Fruit fly (Drosophila melanogaster) whole organism, embryonic: Measurements from ENCODE around the gene Nasp.

Experiments
- CG10565 ChIP-seq: fragments of 200-800 bp; sonication (Bioruptor generic); optimal IDR thresholded peaks from 3 replicates; lab custom pipeline; 2016; ENCODE audit warnings: missing biosample characterization, mild to moderate bottlenecking, missing genetic modification characterization
- CG13123 ChIP-seq: fragments of 200-800 bp; sonication (Bioruptor generic); optimal IDR thresholded peaks from 2 replicates; lab custom pipeline; 2016; ENCODE audit warnings: missing biosample characterization, missing genetic modification characterization
- CG13287 ChIP-seq: fragments of 200-800 bp; sonication (Bioruptor generic); IDR thresholded peaks from 2 replicates; pipeline ENCODE4 v1.3.6; 2022; ENCODE audit warnings: missing biosample characterization, missing genetic modification characterization; ENCODE audit not compliant: partially characterized antibody
- CG13424 ChIP-seq: fragments of 200-800 bp; sonication (Bioruptor generic); optimal IDR thresholded peaks from 2 replicates; lab custom pipeline; 2019; ENCODE audit warnings: missing biosample characterization, mild to moderate bottlenecking, missing genetic modification characterization, moderate library complexity
- CG14667 ChIP-seq: fragments of 200-800 bp; sonication (Bioruptor generic); IDR thresholded peaks from 2 replicates; pipeline ENCODE4 v1.3.6; 2022; ENCODE audit warnings: missing biosample characterization, missing genetic modification characterization
- CG1529 ChIP-seq: fragments of 200-800 bp; sonication (Bioruptor generic); optimal IDR thresholded peaks from 3 replicates; lab custom pipeline; 2018; ENCODE audit warnings: missing biosample characterization, missing genetic modification characterization
- CG15696 ChIP-seq: fragments of 200-800 bp; sonication (Bioruptor generic); optimal IDR thresholded peaks from 2 replicates; lab custom pipeline; 2019; ENCODE audit warnings: missing biosample characterization, mild to moderate bottlenecking, missing genetic modification characterization, moderate library complexity
- CG2116 ChIP-seq: fragments of 200-800 bp; sonication (Bioruptor generic); optimal IDR thresholded peaks from 3 replicates; lab custom pipeline; 2018; ENCODE audit warnings: missing biosample characterization, mild to moderate bottlenecking, missing genetic modification characterization
- CG2120 ChIP-seq: fragments of 200-800 bp; sonication (Bioruptor generic); optimal IDR thresholded peaks from 3 replicates; lab custom pipeline; 2016; ENCODE audit warnings: missing biosample characterization, missing genetic modification characterization
- CG2202 ChIP-seq: fragments of 200-800 bp; sonication (Bioruptor generic); optimal IDR thresholded peaks from 2 replicates; lab custom pipeline; 2018; ENCODE audit warnings: missing biosample characterization, mild to moderate bottlenecking, missing genetic modification characterization
- CG31441 ChIP-seq: fragments of 200-800 bp; sonication (Bioruptor generic); IDR thresholded peaks from 2 replicates; pipeline ENCODE4 v1.3.6; 2022; ENCODE audit warnings: missing biosample characterization, missing genetic modification characterization
- CG32532 ChIP-seq: fragments of 200-800 bp; sonication (Bioruptor generic); IDR thresholded peaks from 2 replicates; pipeline ENCODE4 v1.3.6; 2022; ENCODE audit warnings: missing biosample characterization, missing genetic modification characterization
- CG4617 ChIP-seq: fragments of 200-800 bp; sonication (Bioruptor generic); optimal IDR thresholded peaks from 3 replicates; lab custom pipeline; 2016; ENCODE audit warnings: missing biosample characterization, missing genetic modification characterization, borderline replicate concordance
- CG6272 ChIP-seq: fragments of 200-800 bp; sonication (Bioruptor generic); IDR thresholded peaks from 2 replicates; pipeline ENCODE4 v1.3.6; 2022; ENCODE audit warnings: missing biosample characterization, missing genetic modification characterization
- CG8089 ChIP-seq: fragments of 200-800 bp; sonication (Bioruptor generic); optimal IDR thresholded peaks from 3 replicates; lab custom pipeline; 2016; ENCODE audit warnings: missing biosample characterization, missing genetic modification characterization
- CG8765 ChIP-seq: fragments of 200-800 bp; sonication (Bioruptor generic); IDR thresholded peaks from 2 replicates; pipeline ENCODE4 v1.3.6; 2022; ENCODE audit warnings: missing biosample characterization, missing genetic modification characterization
- CG9876 ChIP-seq: fragments of 200-800 bp; sonication (Bioruptor generic); optimal IDR thresholded peaks from 2 replicates; lab custom pipeline; 2016; ENCODE audit warnings: missing biosample characterization, missing genetic modification characterization
- D ChIP-seq, 2 experiments: fragments of 200-800 bp in 1 of 2; fragments of >200 bp in 1 of 2; sonication (Bioruptor generic) in 1 of 2; optimal IDR thresholded peaks; 2 replicates in 1 of 2; 3 replicates in 1 of 2; lab custom pipeline; 2017; ENCODE audit warnings: mild to moderate bottlenecking in 1 of 2, missing biosample characterization in 1 of 2, missing genetic modification characterization in 1 of 2, missing genetic modification reagents in 1 of 2
- Fer3 ChIP-seq: fragments of 200-800 bp; sonication (Bioruptor generic); optimal IDR thresholded peaks from 2 replicates; lab custom pipeline; 2018; ENCODE audit warnings: missing biosample characterization, mild to moderate bottlenecking, missing genetic modification characterization, moderate library complexity
- GATAe ChIP-seq: fragments of 200-800 bp; sonication (Bioruptor generic); conservative IDR thresholded peaks from 2 replicates; pipeline ENCODE4 v1.3.6; 2022; ENCODE audit warnings: missing biosample characterization, missing genetic modification characterization
- H2.0 ChIP-seq: fragments of 200-800 bp; sonication (Bioruptor generic); IDR thresholded peaks from 2 replicates; pipeline ENCODE4 v1.3.6; 2022; ENCODE audit warnings: missing biosample characterization, missing genetic modification characterization
- HmgZ ChIP-seq: fragments of 200-800 bp; sonication (Bioruptor generic); optimal IDR thresholded peaks from 2 replicates; lab custom pipeline; 2018; ENCODE audit warnings: missing biosample characterization, mild to moderate bottlenecking, missing genetic modification characterization
- Kr ChIP-seq: fragments of 200-800 bp; sonication (Bioruptor generic); optimal IDR thresholded peaks from 2 replicates; lab custom pipeline; 2017; ENCODE audit warnings: missing biosample characterization, mild to moderate bottlenecking, missing genetic modification characterization
- MBD-R2 ChIP-seq: fragments of 200-800 bp; sonication (Bioruptor generic); IDR thresholded peaks from 2 replicates; pipeline ENCODE4 v1.3.6; 2022; ENCODE audit warnings: missing biosample characterization, missing genetic modification characterization
- Meics ChIP-seq: fragments of 200-800 bp; sonication (Bioruptor generic); optimal IDR thresholded peaks from 2 replicates; lab custom pipeline; 2017; ENCODE audit warnings: missing biosample characterization, mild to moderate bottlenecking, missing genetic modification characterization
- NC2β ChIP-seq: fragments of 200-800 bp; sonication (Bioruptor generic); optimal IDR thresholded peaks from 2 replicates; lab custom pipeline; 2016; ENCODE audit warnings: missing biosample characterization, missing genetic modification characterization
- NFAT ChIP-seq: fragments of 200-800 bp; sonication (Bioruptor generic); IDR thresholded peaks from 2 replicates; pipeline ENCODE4 v1.3.6; 2022; ENCODE audit warnings: missing biosample characterization, missing genetic modification characterization
- Nf-YA ChIP-seq: fragments of 200-800 bp; sonication (Bioruptor generic); IDR thresholded peaks from 2 replicates; pipeline ENCODE4 v1.3.6; 2022; ENCODE audit warnings: missing biosample characterization, missing genetic modification characterization
- Optix ChIP-seq: fragments of 200-800 bp; sonication (Bioruptor generic); IDR thresholded peaks from 3 replicates; pipeline ENCODE4 v1.3.6; 2022; ENCODE audit warnings: missing biosample characterization, missing genetic modification characterization
- Sry-δ ChIP-seq: fragments of 200-800 bp; sonication (Bioruptor generic); optimal IDR thresholded peaks from 2 replicates; lab custom pipeline; 2016; ENCODE audit warnings: missing biosample characterization, missing genetic modification characterization
- br ChIP-seq: fragments of >200 bp; optimal IDR thresholded peaks from 2 replicates; lab custom pipeline; 2017
- cas ChIP-seq: fragments of 200-800 bp; sonication (Bioruptor generic); IDR thresholded peaks from 2 replicates; pipeline ENCODE4 v1.3.6; 2022; ENCODE audit warnings: missing biosample characterization, missing genetic modification characterization
- esg ChIP-seq: fragments of 200-800 bp; sonication (Bioruptor generic); conservative IDR thresholded peaks from 2 replicates; pipeline ENCODE4 v1.3.6; 2022; ENCODE audit warnings: missing biosample characterization, missing genetic modification characterization
- fd64A ChIP-seq: fragments of 200-800 bp; sonication (Bioruptor generic); optimal IDR thresholded peaks from 3 replicates; lab custom pipeline; 2018; ENCODE audit warnings: missing biosample characterization, mild to moderate bottlenecking, missing genetic modification characterization
- fd96Cb ChIP-seq: fragments of 200-800 bp; sonication (Bioruptor generic); optimal IDR thresholded peaks from 2 replicates; lab custom pipeline; 2018; ENCODE audit warnings: missing biosample characterization, mild to moderate bottlenecking, missing genetic modification characterization, moderate library complexity
- gce ChIP-seq: fragments of 200-800 bp; sonication (Bioruptor generic); IDR thresholded peaks from 3 replicates; pipeline ENCODE4 v1.3.6; 2022; ENCODE audit warnings: missing biosample characterization, missing genetic modification characterization
- gcm2 ChIP-seq: fragments of 200-800 bp; sonication (Bioruptor generic); optimal IDR thresholded peaks from 2 replicates; lab custom pipeline; 2016; ENCODE audit warnings: missing biosample characterization, missing genetic modification characterization
- gem ChIP-seq: fragments of 200-800 bp; sonication (Bioruptor generic); optimal IDR thresholded peaks from 2 replicates; lab custom pipeline; 2019; ENCODE audit warnings: missing biosample characterization, mild to moderate bottlenecking, missing genetic modification characterization, moderate library complexity
- gsb ChIP-seq: fragments of 200-800 bp; sonication (Bioruptor generic); IDR thresholded peaks from 2 replicates; pipeline ENCODE4 v1.3.6; 2022; ENCODE audit warnings: missing biosample characterization, missing genetic modification characterization
- ham ChIP-seq: fragments of 200-800 bp; sonication (Bioruptor generic); IDR thresholded peaks from 2 replicates; pipeline ENCODE4 v1.3.6; 2022; ENCODE audit warnings: missing biosample characterization, missing genetic modification characterization
- hth ChIP-seq: fragments of >200 bp; optimal IDR thresholded peaks from 2 replicates; lab custom pipeline; 2017; ENCODE audit warnings: inconsistent platforms
- ind ChIP-seq: fragments of 200-800 bp; sonication (Bioruptor generic); optimal IDR thresholded peaks from 3 replicates; lab custom pipeline; 2016; ENCODE audit warnings: missing biosample characterization, missing genetic modification characterization
- jumu ChIP-seq: fragments of 200-800 bp; sonication (Bioruptor generic); optimal IDR thresholded peaks from 3 replicates; lab custom pipeline; 2016; ENCODE audit warnings: missing biosample characterization, missing genetic modification characterization
- mam ChIP-seq: fragments of 200-800 bp; sonication (Bioruptor generic); optimal IDR thresholded peaks from 3 replicates; lab custom pipeline; 2016; ENCODE audit warnings: missing biosample characterization, missing genetic modification characterization
- otp ChIP-seq: fragments of 200-800 bp; sonication (Bioruptor generic); IDR thresholded peaks from 3 replicates; pipeline ENCODE4, ENCODE4 v1.3.6; 2022; ENCODE audit warnings: missing biosample characterization, missing genetic modification characterization
- p53 ChIP-seq: fragments of 200-800 bp; sonication (Bioruptor generic); optimal IDR thresholded peaks from 2 replicates; lab custom pipeline; 2016; ENCODE audit warnings: missing biosample characterization, missing genetic modification characterization
- ro ChIP-seq: fragments of 200-800 bp; sonication (Bioruptor generic); IDR thresholded peaks from 2 replicates; pipeline ENCODE4 v1.3.6; 2022; ENCODE audit warnings: missing biosample characterization, missing genetic modification characterization
- run ChIP-seq: fragments of 200-800 bp; sonication (Bioruptor generic); optimal IDR thresholded peaks from 3 replicates; lab custom pipeline; 2018; ENCODE audit warnings: missing biosample characterization, mild to moderate bottlenecking, missing genetic modification characterization
- sim ChIP-seq: fragments of 200-800 bp; sonication (Bioruptor generic); IDR thresholded peaks from 2 replicates; pipeline ENCODE4 v1.3.6; 2022; ENCODE audit warnings: missing biosample characterization, missing genetic modification characterization
- sna ChIP-seq: fragments of 200-800 bp; sonication (Bioruptor generic); IDR thresholded peaks from 2 replicates; pipeline ENCODE4 v1.3.6; 2022; ENCODE audit warnings: missing biosample characterization, missing genetic modification characterization; ENCODE audit not compliant: partially characterized antibody
- tna ChIP-seq: fragments of 200-800 bp; sonication (Bioruptor generic); IDR thresholded peaks from 2 replicates; pipeline ENCODE4 v1.3.6; 2022; ENCODE audit warnings: missing biosample characterization, missing genetic modification characterization; ENCODE audit not compliant: partially characterized antibody
- wek ChIP-seq: fragments of 200-800 bp; sonication (Bioruptor generic); optimal IDR thresholded peaks from 3 replicates; lab custom pipeline; 2018; ENCODE audit warnings: missing biosample characterization, mild to moderate bottlenecking, missing genetic modification characterization, moderate library complexity

Nasp gene

dm6 chr3R:8801126-8801762 is 53.6 kb downstream of the Nasp start, which contains the start of the genes Pif1A, Pif1B and CCT7 (continued):
- TF ChIP-seq fd96Cb, result no peak
- TF ChIP-seq mam (GFP tag; lab: Kevin White, UChicago), result peak; percentile 17
- no peak for TF ChIP-seq CG6272 (GFP tag; lab: Robert Waterston, UW)
- no peak for TF ChIP-seq CG1529 (GFP tag; lab: Kevin White, UChicago)
- no peak for TF ChIP-seq sim
- TF ChIP-seq CG2120 (GFP tag; lab: Kevin White, UChicago), result peak; percentile 43
- TF ChIP-seq gem (tag; lab: Kevin White, UChicago), result peak; percentile 32
- TF ChIP-seq CG2202, result no peak
- TF ChIP-seq HmgZ (tag; lab: Kevin White, UChicago), result peak; percentile 25
- TF ChIP-seq gce (GFP tag; lab: Robert Waterston, UW), result no peak
- no peak for TF ChIP-seq CG8089 (GFP tag; lab: Kevin White, UChicago)
- TF ChIP-seq CG9876, result no peak
- no peak for TF ChIP-seq wek (GFP tag; lab: Kevin White, UChicago)
- peak; percentile 62 for TF ChIP-seq MBD-R2 (GFP tag; lab: Robert Waterston, UW)
- TF ChIP-seq cas (GFP tag; lab: Robert Waterston, UW), result no peak
- no peak for TF ChIP-seq Nf-YA (GFP tag; lab: Robert Waterston, UW)
- no peak for TF ChIP-seq Kr (GFP tag; lab: Kevin White, UChicago)
- TF ChIP-seq gcm2 (GFP tag; lab: Kevin White, UChicago), result no peak
- TF ChIP-seq CG13123 (GFP tag; lab: Kevin White, UChicago), result no peak
- no peak for TF ChIP-seq D (optimal IDR thresholded peaks at IDR 0.05; lab: Kevin White, UChicago)
- TF ChIP-seq D (GFP tag; optimal IDR thresholded peaks at IDR 0.05; lab: Kevin White, UChicago), result no peak
- TF ChIP-seq NC2β (GFP tag; lab: Kevin White, UChicago), result peak; percentile 36
- peak; percentile 97 for TF ChIP-seq sna (GFP tag; lab: Robert Waterston, UW)
- no peak for TF ChIP-seq NFAT
- TF ChIP-seq hth (lab: Kevin White, UChicago), result no peak
- no peak for TF ChIP-seq run
- peak; percentile 92 for TF ChIP-seq tna
- no peak for TF ChIP-seq H2.0 (GFP tag; lab: Robert Waterston, UW)
- no peak for TF ChIP-seq p53 (GFP tag; lab: Kevin White, UChicago)
- TF ChIP-seq ind (GFP tag; lab: Kevin White, UChicago), result no peak
- TF ChIP-seq Meics, result no peak
- no peak for TF ChIP-seq esg
- peak; percentile 98 for TF ChIP-seq CG13287 (GFP tag; lab: Robert Waterston, UW)
- no peak for TF ChIP-seq fd64A (GFP tag; lab: Kevin White, UChicago)
- peak; percentile 56 for TF ChIP-seq CG4617 (GFP tag; lab: Kevin White, UChicago)
- no peak for TF ChIP-seq CG32532
- TF ChIP-seq ro (GFP tag; lab: Robert Waterston, UW), result no peak
- TF ChIP-seq GATAe, result no peak
- TF ChIP-seq CG8765 (GFP tag; lab: Robert Waterston, UW), result no peak
- no peak for TF ChIP-seq CG31441 (GFP tag; lab: Robert Waterston, UW)
- TF ChIP-seq Fer3 (tag; lab: Kevin White, UChicago), result no peak
- TF ChIP-seq gsb (GFP tag; lab: Robert Waterston, UW), result no peak
- TF ChIP-seq otp (GFP tag; lab: Robert Waterston, UW), result no peak
- TF ChIP-seq CG15696 (tag; lab: Kevin White, UChicago), result no peak
- no peak for TF ChIP-seq CG13424 (tag; lab: Kevin White, UChicago)
- no peak for TF ChIP-seq ham (GFP tag; lab: Robert Waterston, UW)
- peak; percentile 95 for TF ChIP-seq CG2116 (GFP tag; lab: Kevin White, UChicago)
- TF ChIP-seq br (lab: Kevin White, UChicago), result no peak
- TF ChIP-seq Optix (GFP tag; lab: Robert Waterston, UW), result no peak
- no peak for TF ChIP-seq CG14667 (GFP tag; lab: Robert Waterston, UW)
- TF ChIP-seq CG10565 (GFP tag; lab: Kevin White, UChicago), result no peak
- peak; percentile 85 for TF ChIP-seq Sry-δ (GFP tag; lab: Kevin White, UChicago)
- no peak for TF ChIP-seq jumu (GFP tag; lab: Kevin White, UChicago)
